Worm (Caenorhabditis elegans): ENCODE data around the gene ifas-1.

- TF ChIP-seq ref-1 (GFP tag; conservative IDR thresholded peaks at IDR 0.05): no peak
- no peak for TF ChIP-seq cog-1 (tag; optimal IDR thresholded peaks at IDR 0.05)
These were observed 39.5 kb upstream of the ifas-1 start, which contains the start of gene C46E10.8 for ce11 chrII:3727996-3728395.

Measured in whole organism, midembryonic.